Worm (Caenorhabditis elegans): Measurements from ENCODE around the gene cdh-8.

cdh-8 gene

ce11 chrIV:314475-314874, 25.1 kb upstream of the cdh-8 start:
- TF ChIP-seq C34B4.2 (tag; optimal IDR thresholded peaks at IDR 0.05): no peak
- peak; percentile 54 for TF ChIP-seq rnt-1 (tag; optimal IDR thresholded peaks at IDR 0.05)

- TF ChIP-seq elt-2 (tag; optimal IDR thresholded peaks at IDR 0.05) (peak; percentile 66), blmp-1 (tag; optimal IDR thresholded peaks at IDR 0.05) (no peak)
Measured at ce11 chrIV:319654-320053, 20.0 kb upstream of the cdh-8 start.

ce11 chrIV:320380-320779, 19.2 kb upstream of the cdh-8 start, which contains the start of gene dsc-4:
TSS of gene dsc-4 (minus strand) at chrIV:320544.
- TF ChIP-seq elt-2 (tag; optimal IDR thresholded peaks at IDR 0.05) (peak; percentile 41), rnt-1 (tag; optimal IDR thresholded peaks at IDR 0.05) (no peak), nhr-47 (tag; optimal IDR thresholded peaks at IDR 0.05) (no peak), mdl-1 (tag; optimal IDR thresholded peaks at IDR 0.05) (no peak)

- TF ChIP-seq snu-23 (GFP tag; optimal IDR thresholded peaks at IDR 0.05) (peak; percentile 60), ceh-82 (tag; optimal IDR thresholded peaks at IDR 0.05) (peak in 1 of 3 experiments; percentile 29), C16A3.4 (tag; optimal IDR thresholded peaks at IDR 0.05) (peak; percentile 68), lin-35 (GFP tag; optimal IDR thresholded peaks at IDR 0.05) (peak; percentile 18 to 69), elt-3 (tag; optimal IDR thresholded peaks at IDR 0.05) (peak in 1 of 6 experiments; percentile 18), unc-62 (GFP tag; optimal IDR thresholded peaks at IDR 0.05) (no peak), nhr-20 (tag; optimal IDR thresholded peaks at IDR 0.05) (peak; percentile 34), nhr-85 (tag) (peak; percentile 68), zip-4 (GFP tag; optimal IDR thresholded peaks at IDR 0.05) (no peak), mep-1 (tag; optimal IDR thresholded peaks at IDR 0.05) (peak; percentile 56), dpl-1 (GFP tag; optimal IDR thresholded peaks at IDR 0.05) (peak in 1 of 3 experiments; percentile 34), nhr-90 (tag; optimal IDR thresholded peaks at IDR 0.05; ENCODE audit: poor library complexity) (peak; percentile 34), efl-1 (optimal IDR thresholded peaks at IDR 0.05) (peak in 1 of 2 experiments; percentile 35), efl-1 (GFP tag; optimal IDR thresholded peaks at IDR 0.05 in 1 of 2) (peak; percentile 12 to 80), nhr-77 (tag; optimal IDR thresholded peaks at IDR 0.05) (peak; percentile 36), fkh-4 (tag; optimal IDR thresholded peaks at IDR 0.05; ENCODE audit: borderline replicate concordance) (no peak), xbp-1 (tag; optimal IDR thresholded peaks at IDR 0.05) (no peak), swsn-7 (tag; optimal IDR thresholded peaks at IDR 0.05) (peak; percentile 20), lsy-2 (tag; optimal IDR thresholded peaks at IDR 0.05) (peak; percentile 35 to 61), nhr-12 (tag; optimal IDR thresholded peaks at IDR 0.05) (no peak), lir-3 (tag; optimal IDR thresholded peaks at IDR 0.05; ENCODE audit: poor library complexity) (no peak), ceh-88 (GFP tag; IDR thresholded peaks at IDR 0.05) (no peak), sup-37 (GFP tag; optimal IDR thresholded peaks at IDR 0.05) (no peak), blmp-1 (tag; optimal IDR thresholded peaks at IDR 0.05) (peak; percentile 26), lin-13 (GFP tag; optimal IDR thresholded peaks at IDR 0.05) (peak; percentile 22), rnt-1 (tag; optimal IDR thresholded peaks at IDR 0.05) (peak; percentile 66), mdl-1 (tag; optimal IDR thresholded peaks at IDR 0.05) (peak in 1 of 2 experiments; percentile 30), F16B12.6 (tag; optimal IDR thresholded peaks at IDR 0.05) (no peak), skn-1 (tag; optimal IDR thresholded peaks at IDR 0.05) (no peak), nhr-47 (tag; optimal IDR thresholded peaks at IDR 0.05) (peak; percentile 35), nhr-19 (GFP tag; conservative IDR thresholded peaks at IDR 0.05) (peak; percentile 45), jun-1 (tag; optimal IDR thresholded peaks at IDR 0.05) (no peak), tbx-2 (tag; optimal IDR thresholded peaks at IDR 0.05) (peak; percentile 2), isw-1 (GFP tag; IDR thresholded peaks at IDR 0.05) (no peak)
Measured at ce11 chrIV:322497-322896, 17.1 kb upstream of the cdh-8 start, which contains the start of gene grl-26. TSS of gene grl-26 (minus strand) at chrIV:322814.
